Fruit fly (Drosophila melanogaster): ENCODE results near the gene CG42656.

DNA sequence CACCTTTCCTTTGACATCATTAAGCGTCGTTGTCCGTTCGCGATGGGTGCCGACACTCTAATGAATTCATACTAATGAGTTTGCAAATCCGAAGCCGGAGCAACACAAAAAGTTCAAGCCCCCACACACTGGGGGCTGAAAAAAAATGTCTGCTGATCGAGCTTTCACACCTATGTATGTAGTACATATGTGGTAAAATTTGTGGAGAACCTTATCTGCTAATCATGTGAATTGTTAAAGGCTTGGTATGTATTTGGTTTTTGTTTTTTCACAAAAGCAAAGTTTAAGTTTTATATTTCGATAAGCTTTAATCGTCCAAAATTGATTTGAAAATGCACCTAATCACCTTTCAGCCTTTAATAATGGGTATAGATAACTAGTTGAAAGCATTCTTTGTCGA is 43.2 kb upstream of the CG42656 start, which contains the start of gene alpha-Est5:
- TF ChIP-seq CG11902 (GFP tag; optimal IDR thresholded peaks at IDR 0.05), result no peak
- TF ChIP-seq Gug (GFP tag; IDR thresholded peaks at IDR 0.05), result no peak
- no peak for TF ChIP-seq topi (GFP tag; optimal IDR thresholded peaks at IDR 0.05)
- TF ChIP-seq Sox15 (GFP tag; optimal IDR thresholded peaks at IDR 0.05), result no peak
- TF ChIP-seq esn (GFP tag; optimal IDR thresholded peaks at IDR 0.05), result no peak
- TF ChIP-seq Sox102F (GFP tag; optimal IDR thresholded peaks at IDR 0.05), result no peak
